Worm (Caenorhabditis elegans): ENCODE measurements around the gene glb-25.

glb-25 gene

ce11 chrV:1928473-1928872 lies 9.6 kb upstream of the glb-25 start:
- TF ChIP-seq aha-1 (tag), result peak; percentile 95
- TF ChIP-seq mxl-3 (GFP tag; optimal IDR thresholded peaks at IDR 0.05), result no peak

DNA sequence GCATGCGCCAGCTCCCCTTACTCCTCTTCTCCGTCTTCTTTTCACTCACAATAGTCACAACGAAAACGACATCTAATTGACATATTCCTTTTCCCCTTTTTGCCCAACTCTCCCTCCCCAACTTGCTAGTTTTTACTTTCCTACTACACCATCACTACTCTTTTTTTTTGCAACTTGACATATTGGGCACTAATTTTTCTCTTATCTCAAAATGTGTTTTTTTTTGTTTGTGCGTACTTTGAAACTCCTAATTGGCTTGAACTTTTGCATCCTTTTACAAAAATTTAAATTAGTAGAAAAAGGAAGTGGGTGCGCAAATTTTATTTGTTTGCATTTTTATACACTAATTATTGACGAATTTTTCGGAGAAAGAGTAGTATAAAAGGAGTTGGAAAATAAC lies 2.6 kb upstream of the glb-25 start:
- TF ChIP-seq aha-1 (tag) (peak; percentile 71), unc-62 (GFP tag; optimal IDR thresholded peaks at IDR 0.05 in 1 of 2) (peak in 1 of 2 experiments; percentile 26), unc-62 (tag; optimal IDR thresholded peaks at IDR 0.05) (no peak), dpl-1 (GFP tag; optimal IDR thresholded peaks at IDR 0.05) (no peak)

- peak; percentile 81 for TF ChIP-seq aha-1 (tag)
- TF ChIP-seq unc-130 (GFP tag; optimal IDR thresholded peaks at IDR 0.05), result no peak
- peak; percentile 63 for TF ChIP-seq fkh-10 (GFP tag; optimal IDR thresholded peaks at IDR 0.05)
These were observed 2.6 kb downstream of the glb-25 start for ce11 chrV:1940472-1941221.

ce11 chrV:1943465-1943864 lies 5.4 kb downstream of the glb-25 start:
- no peak for TF ChIP-seq arid-1 (GFP tag; conservative IDR thresholded peaks at IDR 0.05)
- TF ChIP-seq jun-1 (tag; optimal IDR thresholded peaks at IDR 0.05), result no peak
- TF ChIP-seq zip-11 (GFP tag; IDR thresholded peaks at IDR 0.05), result no peak
- no peak for TF ChIP-seq ZK337.2 (GFP tag; IDR thresholded peaks at IDR 0.05)
- TF ChIP-seq set-16 (GFP tag; IDR thresholded peaks at IDR 0.05), result peak; percentile 78
- TF ChIP-seq D1046.2 (GFP tag; IDR thresholded peaks at IDR 0.05), result no peak
- TF ChIP-seq mxl-2 (GFP tag; conservative IDR thresholded peaks at IDR 0.05), result no peak
- no peak for TF ChIP-seq zip-2 (tag; optimal IDR thresholded peaks at IDR 0.05)
- no peak for TF ChIP-seq egl-43 (GFP tag; IDR thresholded peaks at IDR 0.05)
- TF ChIP-seq attf-4 (tag; optimal IDR thresholded peaks at IDR 0.05), result no peak
- TF ChIP-seq rbr-2 (tag; optimal IDR thresholded peaks at IDR 0.05), result peak; percentile 72
- TF ChIP-seq vab-7 (GFP tag; IDR thresholded peaks at IDR 0.05), result no peak
- peak; percentile 52 for TF ChIP-seq hmg-1.1 (GFP tag; IDR thresholded peaks at IDR 0.05)
- TF ChIP-seq sdz-12 (GFP tag; optimal IDR thresholded peaks at IDR 0.05), result no peak
- no peak for TF ChIP-seq gei-8 (GFP tag; optimal IDR thresholded peaks at IDR 0.05)
- TF ChIP-seq hlh-30 (tag; optimal IDR thresholded peaks at IDR 0.05; ENCODE audit: insufficient read depth), result peak; percentile 11
- TF ChIP-seq php-3 (GFP tag; IDR thresholded peaks at IDR 0.05), result no peak
- TF ChIP-seq mep-1 (tag; optimal IDR thresholded peaks at IDR 0.05), result peak; percentile 34
- peak in 1 of 2 experiments; percentile 38 for TF ChIP-seq lsy-2 (tag; optimal IDR thresholded peaks at IDR 0.05)
- no peak for TF ChIP-seq lin-13 (GFP tag; optimal IDR thresholded peaks at IDR 0.05)
- TF ChIP-seq lin-1 (GFP tag; IDR thresholded peaks at IDR 0.05), result no peak
- TF ChIP-seq hif-1 (tag; optimal IDR thresholded peaks at IDR 0.05), result no peak
- TF ChIP-seq skn-1 (tag; optimal IDR thresholded peaks at IDR 0.05), result no peak
- no peak for TF ChIP-seq lin-39 (tag; optimal IDR thresholded peaks at IDR 0.05)
- no peak for TF ChIP-seq nhr-76 (tag; optimal IDR thresholded peaks at IDR 0.05)
- no peak for TF ChIP-seq dpl-1 (GFP tag; optimal IDR thresholded peaks at IDR 0.05)
- no peak for TF ChIP-seq dmd-8 (GFP tag; IDR thresholded peaks at IDR 0.05)
- TF ChIP-seq spr-3 (GFP tag; optimal IDR thresholded peaks at IDR 0.05), result no peak
- peak; percentile 50 for TF ChIP-seq F37D6.2 (tag; optimal IDR thresholded peaks at IDR 0.05)
- TF ChIP-seq snpc-4 (tag; optimal IDR thresholded peaks at IDR 0.05), result no peak
- TF ChIP-seq ceh-32 (tag; optimal IDR thresholded peaks at IDR 0.05; ENCODE audit: poor library complexity), result no peak
- TF ChIP-seq unc-39 (tag; optimal IDR thresholded peaks at IDR 0.05), result no peak
- TF ChIP-seq lin-38 (GFP tag; IDR thresholded peaks at IDR 0.05), result no peak
- no peak for TF ChIP-seq ceh-20 (GFP tag; IDR thresholded peaks at IDR 0.05)
- TF ChIP-seq unc-62 (GFP tag; optimal IDR thresholded peaks at IDR 0.05 in 1 of 2), result peak in 1 of 2 experiments; percentile 11
- TF ChIP-seq unc-62 (tag; optimal IDR thresholded peaks at IDR 0.05), result no peak
- TF ChIP-seq nhr-41 (GFP tag; IDR thresholded peaks at IDR 0.05), result no peak
- TF ChIP-seq pha-4 (GFP tag; IDR thresholded peaks at IDR 0.05), result no peak
- TF ChIP-seq pha-4 (tag; optimal IDR thresholded peaks at IDR 0.05), result no peak
- TF ChIP-seq fkh-10 (GFP tag; optimal IDR thresholded peaks at IDR 0.05), result peak; percentile 86
- TF ChIP-seq unc-130 (GFP tag; optimal IDR thresholded peaks at IDR 0.05), result no peak
- TF ChIP-seq zag-1 (tag; optimal IDR thresholded peaks at IDR 0.05), result no peak
- no peak for TF ChIP-seq ztf-11 (tag; optimal IDR thresholded peaks at IDR 0.05)
